In genomic region chrX:10573554-10573953, dm6 we compare ENCODE assay signal across 4 fruit fly cellular contexts.
TF ChIP-seq lines count a peak whose summit lies in the region.

No protein-coding gene starts in this region.

- no peak for TF ChIP-seq CTCF in whole organism, embryonic (GFP tag; optimal IDR thresholded peaks at IDR 0.05; lab: Kevin White, UChicago)

TF ChIP-seq in whole organism, embryonic, 481 proteins besides CTCF, POLR2A, EP300 and RAD21 (continues in another document):
- peak; percentile 70 for TF ChIP-seq Sox102F (GFP tag; optimal IDR thresholded peaks at IDR 0.05; lab: Kevin White, UChicago)
- TF ChIP-seq Oli (tag; optimal IDR thresholded peaks at IDR 0.05; lab: Kevin White, UChicago), result peak; percentile 70
- peak; percentile 50 for TF ChIP-seq nmo (GFP tag; optimal IDR thresholded peaks at IDR 0.05; lab: Kevin White, UChicago)
- TF ChIP-seq ERR (GFP tag; optimal IDR thresholded peaks at IDR 0.05; lab: Kevin White, UChicago), result no peak
- peak; percentile 34 for TF ChIP-seq Sox100B (GFP tag; optimal IDR thresholded peaks at IDR 0.05; lab: Kevin White, UChicago)
- TF ChIP-seq lilli (GFP tag; optimal IDR thresholded peaks at IDR 0.05; lab: Kevin White, UChicago), result peak; percentile 53
- peak; percentile 26 for TF ChIP-seq CG1529 (GFP tag; optimal IDR thresholded peaks at IDR 0.05; lab: Kevin White, UChicago)
- TF ChIP-seq ewg (GFP tag; optimal IDR thresholded peaks at IDR 0.05; lab: Kevin White, UChicago), result peak; percentile 30
- no peak for TF ChIP-seq slou (GFP tag; optimal IDR thresholded peaks at IDR 0.05; lab: Kevin White, UChicago)
- no peak for TF ChIP-seq Mes4 (GFP tag; optimal IDR thresholded peaks at IDR 0.05; lab: Kevin White, UChicago)
- TF ChIP-seq gem (tag; optimal IDR thresholded peaks at IDR 0.05; lab: Kevin White, UChicago), result peak; percentile 77
- TF ChIP-seq CG10654 (GFP tag; optimal IDR thresholded peaks at IDR 0.05; lab: Kevin White, UChicago), result peak; percentile 25
- peak; percentile 62 for TF ChIP-seq Blimp-1 (GFP tag; optimal IDR thresholded peaks at IDR 0.05; lab: Kevin White, UChicago)
- TF ChIP-seq Atf6 (GFP tag; IDR thresholded peaks at IDR 0.05; lab: Robert Waterston, UW), result peak; percentile 74
- TF ChIP-seq Hr51 (GFP tag; optimal IDR thresholded peaks at IDR 0.05; lab: Kevin White, UChicago), result peak in 1 of 2 experiments; percentile 75
- TF ChIP-seq CG31441 (GFP tag; IDR thresholded peaks at IDR 0.05; lab: Robert Waterston, UW), result peak; percentile 70
- peak; percentile 9 for TF ChIP-seq sug (tag; optimal IDR thresholded peaks at IDR 0.05; lab: Kevin White, UChicago)
- TF ChIP-seq CG6689 (GFP tag; IDR thresholded peaks at IDR 0.05; lab: Robert Waterston, UW), result peak; percentile 53; the same call in 1 of the 2 replicates
- no peak for TF ChIP-seq bbx (GFP tag; IDR thresholded peaks at IDR 0.05; lab: Robert Waterston, UW; ENCODE audit: partially characterized antibody)
- TF ChIP-seq dpn (GFP tag; optimal IDR thresholded peaks at IDR 0.05; lab: Kevin White, UChicago), result peak in 1 of 2 experiments; percentile 32
- TF ChIP-seq Deaf1 (tag; optimal IDR thresholded peaks at IDR 0.05; lab: Kevin White, UChicago), result peak; percentile 14
- peak; percentile 50 for TF ChIP-seq gsb-n (tag; optimal IDR thresholded peaks at IDR 0.05; lab: Kevin White, UChicago)

TF ChIP-seq in whole organism, prepupa, 60 proteins besides CTCF, POLR2A, EP300 and RAD21 (continues in another document):
- TF ChIP-seq vri (GFP tag; optimal IDR thresholded peaks at IDR 0.05; lab: Kevin White, UChicago), result no peak
- TF ChIP-seq dsx (GFP tag; optimal IDR thresholded peaks at IDR 0.05; lab: Kevin White, UChicago; ENCODE audit: poor library complexity, severe bottlenecking), result peak; percentile 12
- peak; percentile 78 for TF ChIP-seq eg (GFP tag; IDR thresholded peaks at IDR 0.05; lab: Robert Waterston, UW)
- TF ChIP-seq CG16779 (tag; optimal IDR thresholded peaks at IDR 0.05; lab: Kevin White, UChicago), result peak; percentile 30
- no peak for TF ChIP-seq Sox14 (GFP tag; optimal IDR thresholded peaks at IDR 0.05; lab: Kevin White, UChicago)
- peak; percentile 29 for TF ChIP-seq CG10669 (GFP tag; optimal IDR thresholded peaks at IDR 0.05; lab: Kevin White, UChicago)
- peak; percentile 6 for TF ChIP-seq CG11762 (GFP tag; optimal IDR thresholded peaks at IDR 0.05; lab: Kevin White, UChicago; ENCODE audit: insufficient read depth)
- peak; percentile 43 for TF ChIP-seq topi (GFP tag; optimal IDR thresholded peaks at IDR 0.05; lab: Kevin White, UChicago)
- TF ChIP-seq Met (GFP tag; optimal IDR thresholded peaks at IDR 0.05; lab: Kevin White, UChicago), result peak; percentile 45
- TF ChIP-seq esn (GFP tag; optimal IDR thresholded peaks at IDR 0.05; lab: Kevin White, UChicago), result peak; percentile 42
- TF ChIP-seq Ets96B (tag; optimal IDR thresholded peaks at IDR 0.05; lab: Kevin White, UChicago), result peak; percentile 35
- peak; percentile 49 for TF ChIP-seq CG10631 (GFP tag; optimal IDR thresholded peaks at IDR 0.05; lab: Kevin White, UChicago)
- TF ChIP-seq CG31627 (GFP tag; optimal IDR thresholded peaks at IDR 0.05; lab: Kevin White, UChicago), result peak; percentile 17
- no peak for TF ChIP-seq CG6854 (GFP tag; optimal IDR thresholded peaks at IDR 0.05; lab: Kevin White, UChicago)
- peak; percentile 50 for TF ChIP-seq pdm3 (GFP tag; optimal IDR thresholded peaks at IDR 0.05; lab: Kevin White, UChicago)
- no peak for TF ChIP-seq CG8319 (GFP tag; optimal IDR thresholded peaks at IDR 0.05; lab: Kevin White, UChicago)
- TF ChIP-seq CG8632 (GFP tag; optimal IDR thresholded peaks at IDR 0.05; lab: Kevin White, UChicago), result peak; percentile 5
- peak; percentile 56 for TF ChIP-seq achi (GFP tag; optimal IDR thresholded peaks at IDR 0.05; lab: Kevin White, UChicago)
- peak; percentile 47 for TF ChIP-seq acj6 (GFP tag; optimal IDR thresholded peaks at IDR 0.05; lab: Kevin White, UChicago)
- TF ChIP-seq fd85E (GFP tag; optimal IDR thresholded peaks at IDR 0.05; lab: Kevin White, UChicago), result no peak
- no peak for TF ChIP-seq CG9139 (GFP tag; optimal IDR thresholded peaks at IDR 0.05; lab: Kevin White, UChicago)
- peak; percentile 81 for TF ChIP-seq CG6163 (GFP tag; IDR thresholded peaks at IDR 0.05; lab: Robert Waterston, UW)
- no peak for TF ChIP-seq Eip93F (GFP tag; optimal IDR thresholded peaks at IDR 0.05; lab: Kevin White, UChicago)

TF ChIP-seq in whole organism, pupa, 21 proteins besides CTCF, POLR2A, EP300 and RAD21:
- TF ChIP-seq D1 (tag; optimal IDR thresholded peaks at IDR 0.05; lab: Kevin White, UChicago) (no peak), CG12605 (GFP tag; IDR thresholded peaks at IDR 0.05; lab: Robert Waterston, UW) (peak; percentile 44; the same call in 1 of the 2 replicates), CG8301 (tag; optimal IDR thresholded peaks at IDR 0.05; lab: Kevin White, UChicago) (peak; percentile 45), CG15710 (tag; optimal IDR thresholded peaks at IDR 0.05; lab: Kevin White, UChicago) (peak; percentile 45), fd96Ca (GFP tag; IDR thresholded peaks at IDR 0.05; lab: Robert Waterston, UW) (0 out of 3 replicates have a peak, but pooled peaks have one; percentile 39), Pif1A (GFP tag; optimal IDR thresholded peaks at IDR 0.05; lab: Kevin White, UChicago) (peak; percentile 59), gl (tag; optimal IDR thresholded peaks at IDR 0.05; lab: Kevin White, UChicago) (no peak), CG4496 (GFP tag; IDR thresholded peaks at IDR 0.05; lab: Robert Waterston, UW) (peak; percentile 77), Ets98B (GFP tag; IDR thresholded peaks at IDR 0.05; lab: Robert Waterston, UW) (peak; percentile 67), Snoo (tag; optimal IDR thresholded peaks at IDR 0.05; lab: Kevin White, UChicago) (peak; percentile 18), CG10348 (GFP tag; IDR thresholded peaks at IDR 0.05; lab: Robert Waterston, UW) (no peak), CG32121 (GFP tag; IDR thresholded peaks at IDR 0.05; lab: Robert Waterston, UW) (peak; percentile 68), CG9948 (tag; optimal IDR thresholded peaks at IDR 0.05; lab: Kevin White, UChicago) (peak; percentile 48), CG13204 (GFP tag; optimal IDR thresholded peaks at IDR 0.05; lab: Kevin White, UChicago) (no peak), CG17806 (tag; optimal IDR thresholded peaks at IDR 0.05; lab: Kevin White, UChicago) (peak; percentile 49), CG14655 (GFP tag; optimal IDR thresholded peaks at IDR 0.05; lab: Kevin White, UChicago) (peak; percentile 55), CG8159 (tag; optimal IDR thresholded peaks at IDR 0.05; lab: Kevin White, UChicago) (peak; percentile 45), EcR (GFP tag; optimal IDR thresholded peaks at IDR 0.05; lab: Kevin White, UChicago) (no peak), CG34367 (tag; optimal IDR thresholded peaks at IDR 0.05; lab: Kevin White, UChicago) (peak; percentile 41), rn (GFP tag; IDR thresholded peaks at IDR 0.05; lab: Robert Waterston, UW) (no peak), Pif1B (GFP tag; optimal IDR thresholded peaks at IDR 0.05; lab: Kevin White, UChicago) (peak; percentile 39)

TF ChIP-seq in whole organism, wandering third instar larva, 38 proteins besides CTCF, POLR2A, EP300 and RAD21:
- peak; percentile 27 for TF ChIP-seq fru (GFP tag; optimal IDR thresholded peaks at IDR 0.05; lab: Kevin White, UChicago)
- TF ChIP-seq GATAd (GFP tag; optimal IDR thresholded peaks at IDR 0.05; lab: Kevin White, UChicago), result no peak
- TF ChIP-seq tai (GFP tag; optimal IDR thresholded peaks at IDR 0.05; lab: Kevin White, UChicago), result no peak
- peak; percentile 5 for TF ChIP-seq psq (GFP tag; optimal IDR thresholded peaks at IDR 0.05; lab: Kevin White, UChicago)
- TF ChIP-seq h (GFP tag; optimal IDR thresholded peaks at IDR 0.05; lab: Kevin White, UChicago), result peak; percentile 18
- TF ChIP-seq pan (optimal IDR thresholded peaks at IDR 0.05; lab: Kevin White, UChicago), result no peak
- TF ChIP-seq CG9705 (GFP tag; optimal IDR thresholded peaks at IDR 0.05; lab: Kevin White, UChicago), result no peak
- TF ChIP-seq Mio (GFP tag; optimal IDR thresholded peaks at IDR 0.05; lab: Kevin White, UChicago), result no peak
- TF ChIP-seq foxo (GFP tag; optimal IDR thresholded peaks at IDR 0.05; lab: Kevin White, UChicago), result peak in 1 of 2 experiments; percentile 5
- no peak for TF ChIP-seq Rel (GFP tag; optimal IDR thresholded peaks at IDR 0.05; lab: Kevin White, UChicago)
- TF ChIP-seq Rel (tag; optimal IDR thresholded peaks at IDR 0.05; lab: Kevin White, UChicago), result no peak
- no peak for TF ChIP-seq Dfd (GFP tag; optimal IDR thresholded peaks at IDR 0.05; lab: Kevin White, UChicago)
- TF ChIP-seq rgr (GFP tag; optimal IDR thresholded peaks at IDR 0.05; lab: Kevin White, UChicago), result peak; percentile 14
- TF ChIP-seq CrebA (GFP tag; optimal IDR thresholded peaks at IDR 0.05; lab: Kevin White, UChicago; ENCODE audit: borderline replicate concordance), result no peak
- peak; percentile 7 for TF ChIP-seq sv (GFP tag; optimal IDR thresholded peaks at IDR 0.05; lab: Kevin White, UChicago)
- TF ChIP-seq jim (GFP tag; optimal IDR thresholded peaks at IDR 0.05; lab: Kevin White, UChicago), result no peak
- TF ChIP-seq Myc (optimal IDR thresholded peaks at IDR 0.05; lab: Kevin White, UChicago), result no peak
- no peak for TF ChIP-seq usp (GFP tag; optimal IDR thresholded peaks at IDR 0.05; lab: Kevin White, UChicago)
- TF ChIP-seq Dif (GFP tag; optimal IDR thresholded peaks at IDR 0.05; lab: Kevin White, UChicago; ENCODE audit: partially characterized antibody), result no peak
- no peak for TF ChIP-seq lola (GFP tag; optimal IDR thresholded peaks at IDR 0.05; lab: Kevin White, UChicago)
- no peak for TF ChIP-seq HLH106 (tag; optimal IDR thresholded peaks at IDR 0.05; lab: Kevin White, UChicago)
TF ChIP-seq in whole organism, wandering third instar larva: peak in this region for 6.

Comparison
In these comparisons a context has a peak if more than half of its experiments do, and no peak if none do; other contexts are left out.
1. Of the 7 proteins assayed by ChIP-seq in both whole organism, embryonic and whole organism, prepupa: peak only in whole organism, embryonic: Blimp-1 and CG6854; only in whole organism, prepupa: CG16779, Hr39 and Lpt; in both: Gug and Sox102F; in neither: 0.